Worm (Caenorhabditis elegans) whole organism, early embryonic: ENCODE data around the gene lnp-1.

Experiments used
- B0310.2 ChIP-seq: sonication (generic microtip); optimal IDR thresholded peaks from 2 replicates; lab custom pipeline; 2016; ENCODE audit warnings: mild to moderate bottlenecking, missing genetic modification characterization, missing compliant biosample characterization
- F13C5.2 ChIP-seq: sonication (generic microtip); optimal IDR thresholded peaks from 2 replicates; lab custom pipeline; 2017; ENCODE audit warnings: mild to moderate bottlenecking, missing genetic modification characterization, inconsistent platforms, missing compliant biosample characterization
- aly-1 ChIP-seq: sonication (generic microtip); optimal IDR thresholded peaks from 2 replicates; lab custom pipeline; 2016; ENCODE audit warnings: missing genetic modification characterization, missing compliant biosample characterization
- ama-1 ChIP-seq: fragments of 150-350 bp; optimal IDR thresholded peaks from 2 replicates; lab custom pipeline; 2014
- ceh-36 ChIP-seq: sonication (generic microtip); optimal IDR thresholded peaks from 2 replicates; lab custom pipeline; 2016; ENCODE audit warnings: missing genetic modification characterization, inconsistent platforms, missing compliant biosample characterization
- ets-7 ChIP-seq: sonication (generic microtip); optimal IDR thresholded peaks from 2 replicates; lab custom pipeline; 2016; ENCODE audit warnings: missing genotype, missing genetic modification characterization, missing compliant biosample characterization
- flt-1 ChIP-seq: fragments of 200-800 bp; sonication (Bioruptor generic); IDR thresholded peaks from 2 replicates; pipeline ENCODE4 v1.3.6; 2022; ENCODE audit warnings: missing genetic modification characterization, missing compliant biosample characterization
- hmbx-1 ChIP-seq: sonication (generic microtip); optimal IDR thresholded peaks from 2 replicates; lab custom pipeline; 2016; ENCODE audit warnings: mild to moderate bottlenecking, missing genetic modification characterization, missing compliant biosample characterization
- hmg-4 ChIP-seq: fragments of 200-800 bp; sonication (Bioruptor generic); optimal IDR thresholded peaks from 2 replicates; lab custom pipeline; 2018; ENCODE audit warnings: mild to moderate bottlenecking, missing genetic modification characterization, missing compliant biosample characterization
- hnd-1 ChIP-seq: sonication (generic microtip); optimal IDR thresholded peaks from 2 replicates; lab custom pipeline; 2016; ENCODE audit warnings: missing genetic modification characterization, missing compliant biosample characterization
- pes-1 ChIP-seq: fragments of 200-800 bp; sonication (Bioruptor generic); IDR thresholded peaks from 2 replicates; pipeline ENCODE4 v1.3.6; 2022; ENCODE audit warnings: missing genetic modification reagents, missing genetic modification characterization, missing compliant biosample characterization
- sea-1 ChIP-seq: fragments of 200-800 bp; sonication (Bioruptor generic); conservative IDR thresholded peaks from 2 replicates; pipeline ENCODE4 v1.3.6; 2022; ENCODE audit warnings: missing genetic modification characterization, missing compliant biosample characterization
- tbx-37 ChIP-seq: fragments of 200-800 bp; sonication (Bioruptor generic); conservative IDR thresholded peaks from 2 replicates; pipeline ENCODE4 v1.3.6; 2022; ENCODE audit warnings: missing genetic modification reagents, missing genetic modification characterization, missing compliant biosample characterization
- tra-4 ChIP-seq: sonication (generic microtip); optimal IDR thresholded peaks from 2 replicates; lab custom pipeline; 2017; ENCODE audit warnings: missing genetic modification characterization, missing compliant biosample characterization

- TF ChIP-seq hmbx-1 (tag; lab: Kevin White, UChicago) (no peak), B0310.2 (tag; lab: Kevin White, UChicago) (no peak), ama-1 (lab: Kevin White, UChicago) (no peak), aly-1 (no peak), ceh-36 (tag; lab: Kevin White, UChicago) (no peak), flt-1 (GFP tag; lab: Robert Waterston, UW) (no peak), sea-1 (GFP tag; lab: Robert Waterston, UW) (no peak), pes-1 (GFP tag; lab: Robert Waterston, UW) (no peak), F13C5.2 (no peak), hmg-4 (GFP tag; lab: Kevin White, UChicago) (no peak), tbx-37 (GFP tag; lab: Robert Waterston, UW) (no peak), hnd-1 (tag; lab: Kevin White, UChicago) (no peak), tra-4 (no peak), ets-7 (no peak)
These were observed 26.7 kb upstream of the lnp-1 start, which contains the start of gene C05E11.6 for ce11 chrX:4561863-4562262.
